Worm (Caenorhabditis elegans): Measurements from ENCODE around the gene sdz-38.
A peak's percentile ranks its signal among the peaks of the same experiment; 100 is the strongest.

Gene sdz-38

DNA sequence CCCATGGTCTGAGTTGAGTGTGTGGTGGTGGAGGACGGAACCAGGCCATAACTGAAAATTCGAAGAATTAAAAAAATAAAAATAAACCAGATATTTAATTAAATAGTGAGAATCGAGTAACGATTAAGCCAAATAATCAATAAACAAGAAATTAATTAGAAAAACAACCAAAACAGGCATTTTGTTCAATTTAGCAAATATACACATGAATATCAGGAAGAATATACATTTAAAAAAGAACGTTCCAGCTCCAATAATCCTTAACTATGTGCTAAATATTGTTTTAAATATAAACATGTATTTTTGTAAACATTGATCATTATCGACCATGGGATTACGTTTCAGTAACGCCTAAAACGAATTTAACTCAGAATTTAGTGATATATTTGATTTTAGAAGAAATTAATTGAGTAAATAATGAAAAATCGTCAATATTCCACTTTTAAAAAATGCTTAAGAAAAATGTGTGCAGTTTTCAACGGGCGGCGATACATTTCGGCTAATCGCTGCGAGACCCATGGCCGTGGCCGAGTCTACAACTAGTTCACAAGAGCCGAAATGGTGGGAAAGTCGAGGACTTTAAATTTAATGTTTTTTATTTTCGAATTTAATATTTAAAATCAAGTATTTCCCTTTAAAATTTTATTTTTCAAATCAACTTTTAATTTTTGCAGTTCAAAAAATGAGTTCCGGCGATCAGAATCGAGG is 13.5 kb downstream of the sdz-38 start, which contains the start of the genes R53.4 and psf-1 (continued):
- TF ChIP-seq T07F8.4 (tag; optimal IDR thresholded peaks at IDR 0.05), result no peak
- TF ChIP-seq hlh-12 (tag; optimal IDR thresholded peaks at IDR 0.05), result no peak
- TF ChIP-seq ztf-18 (tag; optimal IDR thresholded peaks at IDR 0.05), result no peak
- no peak for TF ChIP-seq cebp-2 (GFP tag; IDR thresholded peaks at IDR 0.05)
- TF ChIP-seq ceh-40 (GFP tag; IDR thresholded peaks at IDR 0.05), result no peak
- 0 out of 2 replicates have a peak, but pooled peaks have one; percentile 15 for TF ChIP-seq egl-44 (GFP tag; IDR thresholded peaks at IDR 0.05)
- TF ChIP-seq bed-1 (GFP tag; IDR thresholded peaks at IDR 0.05), result no peak
- peak; percentile 88 for TF ChIP-seq F33H1.4 (GFP tag; IDR thresholded peaks at IDR 0.05)
- TF ChIP-seq die-1 (tag; optimal IDR thresholded peaks at IDR 0.05), result no peak
- no peak for TF ChIP-seq dpff-1 (tag; optimal IDR thresholded peaks at IDR 0.05)
- TF ChIP-seq hsf-1 (GFP tag; IDR thresholded peaks at IDR 0.05), result no peak
- no peak for TF ChIP-seq repo-1 (tag; optimal IDR thresholded peaks at IDR 0.05)
- TF ChIP-seq mes-4 (tag; optimal IDR thresholded peaks at IDR 0.05), result no peak
- no peak for TF ChIP-seq aptf-3 (GFP tag; IDR thresholded peaks at IDR 0.05)
- TF ChIP-seq F55B11.4 (tag; optimal IDR thresholded peaks at IDR 0.05; ENCODE audit: borderline replicate concordance, insufficient read depth), result no peak
- TF ChIP-seq rec-8 (tag; optimal IDR thresholded peaks at IDR 0.05), result no peak
- TF ChIP-seq F39B2.1 (GFP tag; IDR thresholded peaks at IDR 0.05), result no peak
- no peak for TF ChIP-seq T26A5.8 (tag; optimal IDR thresholded peaks at IDR 0.05)
- TF ChIP-seq F52B5.7 (tag; optimal IDR thresholded peaks at IDR 0.05), result no peak
- no peak for TF ChIP-seq nhr-120 (GFP tag; IDR thresholded peaks at IDR 0.05)
- TF ChIP-seq ekl-4 (GFP tag; IDR thresholded peaks at IDR 0.05), result no peak
- TF ChIP-seq madf-3 (GFP tag; IDR thresholded peaks at IDR 0.05), result no peak
- TF ChIP-seq F22D6.2 (tag; optimal IDR thresholded peaks at IDR 0.05), result no peak
- TF ChIP-seq egrh-3 (GFP tag; IDR thresholded peaks at IDR 0.05), result no peak
- TF ChIP-seq tlf-1 (GFP tag; optimal IDR thresholded peaks at IDR 0.05), result no peak
- no peak for TF ChIP-seq Y95B8A.8 (GFP tag; IDR thresholded peaks at IDR 0.05)
- TF ChIP-seq hlh-26 (GFP tag; conservative IDR thresholded peaks at IDR 0.05), result no peak
- TF ChIP-seq F23B12.7 (tag; optimal IDR thresholded peaks at IDR 0.05; ENCODE audit: insufficient read depth), result peak; percentile 83
- no peak for TF ChIP-seq B0336.3 (GFP tag; IDR thresholded peaks at IDR 0.05)
- peak; percentile 36; the same call in 1 of the 2 replicates for TF ChIP-seq ztf-6 (GFP tag; IDR thresholded peaks at IDR 0.05)
- peak; percentile 29 for TF ChIP-seq sptf-2 (GFP tag; optimal IDR thresholded peaks at IDR 0.05)
- TF ChIP-seq unc-130 (GFP tag; optimal IDR thresholded peaks at IDR 0.05), result peak; percentile 52
- TF ChIP-seq snpc-3.4 (tag; optimal IDR thresholded peaks at IDR 0.05), result peak; percentile 64
- no peak for TF ChIP-seq Y53G8AR.9 (GFP tag; conservative IDR thresholded peaks at IDR 0.05)
- TF ChIP-seq nfya-2 (GFP tag; IDR thresholded peaks at IDR 0.05), result no peak
- no peak; the same call in 1 of the 2 replicates for TF ChIP-seq pbrm-1 (GFP tag; IDR thresholded peaks at IDR 0.05)
- no peak for TF ChIP-seq nfya-1 (tag; optimal IDR thresholded peaks at IDR 0.05; ENCODE audit: borderline replicate concordance, insufficient read depth)
- no peak for TF ChIP-seq F49E8.2 (tag; optimal IDR thresholded peaks at IDR 0.05; ENCODE audit: insufficient read depth)
- TF ChIP-seq madf-6 (GFP tag; IDR thresholded peaks at IDR 0.05), result peak; percentile 62
- no peak for TF ChIP-seq ceh-79 (tag; optimal IDR thresholded peaks at IDR 0.05)
- TF ChIP-seq B0261.1 (tag; optimal IDR thresholded peaks at IDR 0.05), result no peak
- no peak for TF ChIP-seq Y79H2A.3 (GFP tag; conservative IDR thresholded peaks at IDR 0.05)
- TF ChIP-seq nhr-27 (tag; optimal IDR thresholded peaks at IDR 0.05), result no peak
- no peak for TF ChIP-seq fkh-3 (tag; optimal IDR thresholded peaks at IDR 0.05)
- TF ChIP-seq lag-1 (GFP tag; IDR thresholded peaks at IDR 0.05), result no peak
- no peak for TF ChIP-seq lin-35 (GFP tag; optimal IDR thresholded peaks at IDR 0.05)
- TF ChIP-seq attf-6 (GFP tag; IDR thresholded peaks at IDR 0.05), result no peak
- TF ChIP-seq akir-1 (GFP tag; optimal IDR thresholded peaks at IDR 0.05), result no peak
